Worm (Caenorhabditis elegans) whole organism, L1 larva: ENCODE results near the gene mrps-35.

Source experiments
- aly-2 ChIP-seq: fragments of 150-350 bp; optimal IDR thresholded peaks from 2 replicates; lab custom pipeline; 2014; ENCODE audit warnings: missing biosample characterization, missing genetic modification characterization
- lir-3 ChIP-seq: sonication (generic microtip); optimal IDR thresholded peaks from 2 replicates; lab custom pipeline; 2016; ENCODE audit warnings: mild to moderate bottlenecking, missing genetic modification characterization, moderate library complexity, missing compliant biosample characterization; ENCODE audit not compliant: poor library complexity
- lsy-2 ChIP-seq, 2 experiments: fragments of 150-350 bp; optimal IDR thresholded peaks; 2 replicates each; lab custom pipeline; 2014; ENCODE audit warnings: missing biosample characterization in 2 of 2, missing genetic modification characterization in 2 of 2
- nhr-11 ChIP-seq: fragments of 150-350 bp; optimal IDR thresholded peaks from 2 replicates; lab custom pipeline; 2014; ENCODE audit warnings: missing biosample characterization, missing genetic modification characterization
- nhr-20 ChIP-seq: sonication (generic microtip); optimal IDR thresholded peaks from 2 replicates; lab custom pipeline; 2016; ENCODE audit warnings: mild to moderate bottlenecking, missing genetic modification characterization, missing compliant biosample characterization
- nhr-77 ChIP-seq: fragments of 150-350 bp; optimal IDR thresholded peaks from 2 replicates; lab custom pipeline; 2014; ENCODE audit warnings: missing biosample characterization, missing genetic modification characterization
- snpc-4 ChIP-seq: fragments of 150-350 bp; optimal IDR thresholded peaks from 2 replicates; lab custom pipeline; 2014; ENCODE audit warnings: missing biosample characterization, missing genetic modification characterization
- sptf-1 ChIP-seq: fragments of 150-350 bp; optimal IDR thresholded peaks from 2 replicates; lab custom pipeline; 2014; ENCODE audit warnings: missing biosample characterization, missing genetic modification characterization
- ztf-11 ChIP-seq, 2 experiments: sonication (generic microtip); optimal IDR thresholded peaks; 2 replicates each; lab custom pipeline; 2016 to 2017; ENCODE audit warnings: missing genetic modification characterization in 2 of 2, missing biosample characterization in 1 of 2, missing compliant biosample characterization in 1 of 2

- peak; percentile 97 for TF ChIP-seq nhr-77 (tag; lab: Kevin White, UChicago)
- TF ChIP-seq snpc-4 = peak; percentile 85
- TF ChIP-seq nhr-11 = peak; percentile 87
- TF ChIP-seq sptf-1 (tag; lab: Kevin White, UChicago) = no peak
- TF ChIP-seq aly-2 (tag; lab: Kevin White, UChicago) = peak; percentile 66
- peak; percentile 95 for TF ChIP-seq nhr-20 (tag; lab: Kevin White, UChicago)
- TF ChIP-seq ztf-11 (tag; optimal IDR thresholded peaks at IDR 0.05; lab: Kevin White, UChicago) = peak in 1 of 2 experiments; percentile 88
- TF ChIP-seq lir-3 (tag; lab: Kevin White, UChicago) = peak; percentile 85
- TF ChIP-seq lsy-2 (tag; optimal IDR thresholded peaks at IDR 0.05; lab: Kevin White, UChicago) = peak; percentile 97
These were observed 13.5 kb upstream of the mrps-35 start, which contains the start of gene Y39B6A.43 for ce11 chrV:18967479-18968056.
